Worm (Caenorhabditis elegans) whole organism, midembryonic: ENCODE results near the gene agmo-1.

Experiments
- T22C8.4 ChIP-seq: fragments of 200-800 bp; sonication (Bioruptor generic); IDR thresholded peaks from 2 replicates; pipeline ENCODE4 v1.3.6; 2022; ENCODE audit warnings: missing genetic modification characterization, missing compliant biosample characterization
- cog-1 ChIP-seq: sonication (generic microtip); optimal IDR thresholded peaks from 2 replicates; lab custom pipeline; 2016; ENCODE audit warnings: missing genetic modification characterization, missing compliant biosample characterization
- flt-1 ChIP-seq: fragments of 200-800 bp; sonication (Bioruptor generic); IDR thresholded peaks from 2 replicates; pipeline ENCODE4 v1.3.6; 2022; ENCODE audit warnings: missing genetic modification characterization, missing compliant biosample characterization
- klf-2 ChIP-seq: fragments of 200-800 bp; sonication (Bioruptor generic); conservative IDR thresholded peaks from 2 replicates; pipeline ENCODE4 v1.3.6; 2022; ENCODE audit warnings: missing genetic modification reagents, missing genetic modification characterization, missing compliant biosample characterization
- med-1 ChIP-seq: sonication (generic microtip); optimal IDR thresholded peaks from 2 replicates; lab custom pipeline; 2017; ENCODE audit warnings: missing genetic modification characterization, mild to moderate bottlenecking, missing compliant biosample characterization, antibody characterized with exemption, missing genetic modification reagents; ENCODE audit not compliant: insufficient read depth
- ref-1 ChIP-seq: fragments of 200-800 bp; sonication (Bioruptor generic); conservative IDR thresholded peaks from 2 replicates; pipeline ENCODE4 v1.3.6; 2022; ENCODE audit warnings: missing genetic modification reagents, missing genetic modification characterization, missing compliant biosample characterization
- tab-1 ChIP-seq: fragments of 200-800 bp; sonication (Bioruptor generic); IDR thresholded peaks from 2 replicates; pipeline ENCODE4 v1.3.6; 2022; ENCODE audit warnings: missing genetic modification characterization, missing compliant biosample characterization
- ztf-23 ChIP-seq: fragments of 200-800 bp; sonication (Bioruptor generic); IDR thresholded peaks from 2 replicates; pipeline ENCODE4 v1.3.6; 2022; ENCODE audit warnings: missing genetic modification reagents, missing genetic modification characterization, missing compliant biosample characterization
- ztf-29 ChIP-seq: fragments of 200-800 bp; sonication (Bioruptor generic); IDR thresholded peaks from 2 replicates; pipeline ENCODE4 v1.3.6; 2022; ENCODE audit warnings: missing genetic modification reagents, missing genetic modification characterization, missing compliant biosample characterization

Gene agmo-1

DNA sequence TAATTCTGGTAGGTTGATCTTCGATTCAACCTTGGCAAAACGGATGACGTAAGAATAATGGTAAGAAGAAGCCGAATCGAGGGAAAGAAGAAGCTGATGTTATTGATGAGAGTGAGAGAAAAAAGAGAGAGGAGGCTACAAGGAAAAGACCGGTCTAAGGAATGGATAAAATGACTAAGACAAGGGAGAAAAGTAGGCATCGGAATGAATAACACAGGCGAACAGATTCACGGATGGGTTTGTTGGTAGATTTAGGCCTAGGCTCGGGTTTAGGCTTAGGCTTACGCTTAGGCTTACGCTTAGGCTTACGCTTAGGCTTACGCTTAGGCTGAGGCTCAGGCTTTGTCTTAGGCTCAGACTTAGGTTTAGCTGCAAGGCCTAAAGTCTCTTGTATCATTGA is at the start of gene agmo-1:
Gene agmo-1 (minus strand): TSS at position 101 of the 400 bp plus-strand sequence.
- TF ChIP-seq med-1 (GFP tag; lab: Kevin White, UChicago) (no peak), T22C8.4 (no peak), flt-1 (no peak), ztf-23 (GFP tag; lab: Robert Waterston, UW) (no peak), ref-1 (GFP tag; lab: Robert Waterston, UW) (no peak), tab-1 (GFP tag; lab: Robert Waterston, UW) (no peak), cog-1 (tag; lab: Kevin White, UChicago) (no peak), klf-2 (GFP tag; lab: Robert Waterston, UW) (no peak), ztf-29 (no peak)

DNA sequence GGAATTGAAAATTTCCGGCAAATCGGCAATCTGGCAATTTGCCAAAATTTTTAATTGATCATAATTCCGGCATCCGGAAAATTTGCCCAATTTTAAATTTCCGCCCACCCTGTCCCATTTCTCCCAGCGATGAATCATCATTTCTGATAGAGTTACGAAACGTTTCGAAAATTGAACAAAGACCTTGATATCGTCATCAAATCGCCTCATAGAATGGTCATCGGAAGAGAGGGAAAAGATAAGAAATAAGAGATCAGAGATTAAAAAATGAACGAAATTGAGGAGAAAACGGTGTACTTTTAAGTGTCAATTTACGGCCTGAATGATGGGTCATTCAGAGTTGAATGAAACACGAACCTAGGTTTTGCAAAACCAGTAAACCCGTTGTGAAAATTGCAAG is 49.3 kb upstream of the agmo-1 start:
- TF ChIP-seq ztf-23 (GFP tag; lab: Robert Waterston, UW) (no peak), flt-1 (no peak), ztf-29 (no peak), T22C8.4 (no peak), med-1 (GFP tag; lab: Kevin White, UChicago) (no peak), ref-1 (GFP tag; lab: Robert Waterston, UW) (no peak), klf-2 (GFP tag; lab: Robert Waterston, UW) (no peak), tab-1 (GFP tag; lab: Robert Waterston, UW) (no peak), cog-1 (tag; lab: Kevin White, UChicago) (no peak)

DNA sequence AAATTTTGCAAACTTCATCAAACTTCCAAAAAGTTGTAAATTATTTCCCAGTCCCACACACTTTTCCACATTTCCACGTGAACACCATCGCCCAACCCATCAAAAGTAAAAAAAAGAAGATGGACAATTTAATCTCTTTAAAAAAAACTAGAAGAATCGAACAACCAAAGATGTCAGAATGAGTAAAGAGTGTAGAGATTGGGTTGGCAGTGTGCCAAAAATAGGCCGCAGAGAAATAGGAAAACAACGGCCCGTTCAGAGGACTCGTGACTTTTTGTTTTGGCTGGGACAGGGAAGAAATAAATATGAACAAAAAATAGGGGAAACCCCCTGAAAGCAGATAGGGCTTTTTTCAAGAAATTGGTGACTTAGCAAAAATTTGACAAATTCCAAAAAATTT is 44.5 kb upstream of the agmo-1 start:
- no peak for TF ChIP-seq T22C8.4
- no peak for TF ChIP-seq klf-2 (GFP tag; lab: Robert Waterston, UW)
- TF ChIP-seq ref-1 (GFP tag; lab: Robert Waterston, UW), result no peak

DNA sequence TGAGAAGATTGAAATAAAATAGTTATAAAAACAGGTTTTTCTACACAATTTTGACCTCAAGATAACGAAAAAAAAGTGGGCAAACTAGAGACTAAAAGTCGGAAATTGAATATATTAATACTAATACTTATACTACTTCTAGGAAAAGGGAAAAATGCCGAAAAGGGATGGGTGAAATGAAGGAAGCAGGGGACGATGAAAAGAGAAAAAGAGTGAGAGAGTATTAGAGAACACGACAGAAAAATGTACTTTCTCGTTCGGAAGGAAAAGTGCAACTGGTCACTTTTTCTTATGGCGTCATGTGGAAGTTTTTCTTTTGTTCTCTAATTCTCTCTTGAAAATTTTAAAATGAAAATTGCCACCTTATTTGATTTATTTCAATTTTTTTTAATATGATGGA is 43.0 kb upstream of the agmo-1 start:
- TF ChIP-seq flt-1 (no peak), tab-1 (GFP tag; lab: Robert Waterston, UW) (no peak), cog-1 (tag; lab: Kevin White, UChicago) (no peak), klf-2 (GFP tag; lab: Robert Waterston, UW) (no peak), ztf-29 (no peak), ztf-23 (GFP tag; lab: Robert Waterston, UW) (no peak), med-1 (GFP tag; lab: Kevin White, UChicago) (no peak), ref-1 (GFP tag; lab: Robert Waterston, UW) (no peak), T22C8.4 (no peak)

DNA sequence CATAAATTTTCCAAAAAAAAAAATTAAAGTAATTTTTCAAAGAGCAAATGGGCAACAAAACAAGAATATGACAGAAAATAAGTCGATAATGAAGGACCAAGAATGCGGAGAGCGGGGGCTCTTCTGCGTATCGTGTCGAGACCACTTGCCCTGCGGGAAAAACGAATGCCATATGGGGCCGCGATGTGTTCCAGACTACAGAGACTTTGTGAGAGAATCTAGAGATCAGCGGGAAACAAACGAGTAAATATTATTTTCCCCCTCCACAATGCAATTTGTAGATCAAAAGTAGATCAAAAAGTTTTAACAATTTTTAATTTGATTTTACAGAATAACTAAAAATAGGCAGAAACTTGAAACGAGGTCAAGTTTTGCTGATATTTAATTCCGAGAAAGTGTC is 41.8 kb upstream of the agmo-1 start:
- TF ChIP-seq T22C8.4 (no peak), cog-1 (tag; lab: Kevin White, UChicago) (no peak), klf-2 (GFP tag; lab: Robert Waterston, UW) (no peak), flt-1 (no peak), ztf-29 (no peak), med-1 (GFP tag; lab: Kevin White, UChicago) (no peak), ref-1 (GFP tag; lab: Robert Waterston, UW) (no peak), tab-1 (GFP tag; lab: Robert Waterston, UW) (no peak), ztf-23 (GFP tag; lab: Robert Waterston, UW) (no peak)

DNA sequence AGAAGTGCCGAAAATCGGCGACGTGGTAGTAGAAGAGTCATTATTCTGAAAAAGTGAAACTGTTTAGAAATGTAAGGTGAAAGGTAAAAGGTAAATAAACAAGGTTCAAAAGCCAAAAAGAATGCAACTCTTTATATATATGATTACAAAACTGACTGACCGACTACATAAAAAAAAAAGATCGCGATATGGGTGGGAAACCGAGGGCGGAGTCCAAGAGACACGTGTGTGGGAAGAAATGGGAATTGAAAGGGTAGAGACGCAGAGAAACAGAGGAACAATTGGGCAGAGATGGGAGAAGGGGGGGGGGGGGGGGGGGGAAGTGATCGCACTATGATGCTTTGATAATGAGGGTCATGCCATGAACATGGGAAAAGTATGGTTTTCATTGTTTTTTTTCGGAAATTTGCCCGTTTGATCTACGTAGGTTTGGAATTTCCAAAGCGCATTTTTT is 40.6 kb upstream of the agmo-1 start, which contains the start of gene Y37D8A.4:
Gene Y37D8A.4 (minus strand): TSS at position 51 of the 454 bp plus-strand sequence.
- TF ChIP-seq ztf-23 (GFP tag; lab: Robert Waterston, UW) (no peak), ref-1 (GFP tag; lab: Robert Waterston, UW) (no peak), ztf-29 (no peak), flt-1 (no peak), klf-2 (GFP tag; lab: Robert Waterston, UW) (no peak), cog-1 (tag; lab: Kevin White, UChicago) (no peak)

DNA sequence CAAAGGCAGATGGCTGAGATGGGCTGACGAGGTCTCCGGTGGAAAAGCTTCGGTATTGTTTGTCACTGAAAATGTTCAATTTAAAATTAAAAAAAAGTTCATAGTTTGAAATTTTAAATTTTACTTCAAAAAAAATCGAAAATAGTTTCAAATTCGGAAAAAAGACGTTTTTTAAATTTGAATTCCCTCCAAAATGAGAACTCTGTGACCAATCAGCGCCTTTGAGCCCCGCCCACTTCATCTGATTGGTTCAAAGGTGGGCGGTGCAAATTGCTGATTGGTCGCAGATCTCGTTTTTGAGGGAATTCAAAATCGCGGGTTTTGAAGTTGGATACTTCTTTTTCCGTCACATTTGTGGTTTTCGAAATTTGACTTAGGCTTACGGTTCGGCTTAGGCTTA is 39.9 kb upstream of the agmo-1 start:
- no peak for TF ChIP-seq T22C8.4
- no peak for TF ChIP-seq ztf-23 (GFP tag; lab: Robert Waterston, UW)
- TF ChIP-seq tab-1 (GFP tag; lab: Robert Waterston, UW), result no peak
- TF ChIP-seq cog-1 (tag; lab: Kevin White, UChicago), result no peak
- no peak for TF ChIP-seq med-1 (GFP tag; lab: Kevin White, UChicago)
- TF ChIP-seq ref-1 (GFP tag; lab: Robert Waterston, UW), result no peak
- no peak for TF ChIP-seq klf-2 (GFP tag; lab: Robert Waterston, UW)
- TF ChIP-seq flt-1, result no peak
- TF ChIP-seq ztf-29, result no peak

DNA sequence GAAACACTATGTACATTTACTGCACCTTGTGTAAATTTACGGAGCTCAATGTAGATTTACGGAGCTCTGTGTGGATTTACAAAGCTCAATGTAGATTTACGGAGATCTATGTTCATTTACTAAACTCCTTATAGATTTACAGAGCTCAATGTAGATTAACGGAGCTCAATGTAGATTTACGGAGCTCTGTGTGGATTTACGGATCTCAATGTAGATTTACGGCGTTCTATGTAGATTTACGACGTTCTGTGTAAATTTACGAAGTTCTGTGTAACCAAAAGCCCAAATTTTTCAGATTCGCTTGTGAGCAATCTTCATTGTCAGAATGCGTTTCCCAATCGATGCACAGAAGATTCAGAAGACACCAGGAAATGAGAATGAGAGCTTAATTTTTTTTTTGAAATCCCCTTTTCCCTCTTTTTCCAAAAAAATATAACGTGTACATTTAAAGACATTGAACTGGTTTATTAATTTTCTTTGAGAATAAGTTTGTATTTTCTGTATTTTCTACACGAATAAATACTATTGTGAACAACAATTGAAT is 38.4 kb upstream of the agmo-1 start:
- no peak for TF ChIP-seq ztf-29
- no peak for TF ChIP-seq med-1 (GFP tag; lab: Kevin White, UChicago)
- no peak for TF ChIP-seq tab-1 (GFP tag; lab: Robert Waterston, UW)
- TF ChIP-seq T22C8.4, result no peak
- no peak for TF ChIP-seq ref-1 (GFP tag; lab: Robert Waterston, UW)
- no peak for TF ChIP-seq cog-1 (tag; lab: Kevin White, UChicago)
- no peak for TF ChIP-seq ztf-23 (GFP tag; lab: Robert Waterston, UW)
- TF ChIP-seq flt-1, result no peak
- no peak for TF ChIP-seq klf-2 (GFP tag; lab: Robert Waterston, UW)

DNA sequence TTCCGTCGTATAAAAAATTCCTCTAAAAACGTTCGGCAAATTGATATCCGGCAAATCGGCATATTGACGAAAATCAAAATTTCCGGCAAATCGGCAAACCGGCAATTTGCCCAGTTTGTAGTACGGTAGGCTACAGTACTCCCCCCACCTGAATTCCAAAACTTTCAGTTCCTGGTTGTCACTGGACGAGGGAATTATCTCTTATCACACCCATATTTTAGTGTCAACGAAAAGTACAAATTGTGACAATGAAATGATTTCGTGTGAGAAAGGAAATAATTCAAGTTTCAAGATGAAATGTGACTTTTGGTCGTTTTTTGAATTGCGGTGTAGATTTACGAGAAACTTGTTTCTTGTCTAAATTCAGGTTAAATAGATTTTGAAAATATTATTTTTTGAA is 34.7 kb upstream of the agmo-1 start:
- TF ChIP-seq ref-1 (GFP tag; lab: Robert Waterston, UW) (no peak), tab-1 (GFP tag; lab: Robert Waterston, UW) (no peak), med-1 (GFP tag; lab: Kevin White, UChicago) (no peak), ztf-23 (GFP tag; lab: Robert Waterston, UW) (no peak), cog-1 (tag; lab: Kevin White, UChicago) (no peak), T22C8.4 (no peak), klf-2 (GFP tag; lab: Robert Waterston, UW) (no peak), flt-1 (no peak), ztf-29 (no peak)

DNA sequence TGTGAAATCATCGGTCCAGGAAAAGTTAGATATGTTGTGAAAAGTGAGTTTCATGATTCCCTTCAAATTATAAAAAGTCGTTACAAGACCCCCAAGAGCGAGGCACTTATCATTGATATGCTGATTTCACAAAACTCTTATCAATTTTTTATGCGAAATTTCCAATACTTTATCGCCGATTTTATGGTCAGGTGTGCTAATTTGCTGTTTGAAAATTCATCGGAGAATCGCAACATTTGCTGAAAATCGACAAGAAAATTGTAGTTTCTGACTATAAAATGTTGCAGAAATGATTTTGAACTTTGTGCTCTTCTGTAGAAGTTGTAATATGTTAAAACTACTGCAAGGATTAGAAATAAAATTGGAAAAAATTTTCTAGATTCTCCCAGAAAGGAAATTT is 33.3 kb upstream of the agmo-1 start:
- TF ChIP-seq tab-1 (GFP tag; lab: Robert Waterston, UW), result no peak
- no peak for TF ChIP-seq flt-1
- no peak for TF ChIP-seq med-1 (GFP tag; lab: Kevin White, UChicago)
- no peak for TF ChIP-seq ref-1 (GFP tag; lab: Robert Waterston, UW)
- TF ChIP-seq ztf-23 (GFP tag; lab: Robert Waterston, UW), result no peak
- no peak for TF ChIP-seq ztf-29
- TF ChIP-seq T22C8.4, result no peak
- TF ChIP-seq klf-2 (GFP tag; lab: Robert Waterston, UW), result no peak
- no peak for TF ChIP-seq cog-1 (tag; lab: Kevin White, UChicago)
